Fruit fly (Drosophila melanogaster): Measurements from ENCODE around the gene Npc2d.

Npc2d gene

DNA sequence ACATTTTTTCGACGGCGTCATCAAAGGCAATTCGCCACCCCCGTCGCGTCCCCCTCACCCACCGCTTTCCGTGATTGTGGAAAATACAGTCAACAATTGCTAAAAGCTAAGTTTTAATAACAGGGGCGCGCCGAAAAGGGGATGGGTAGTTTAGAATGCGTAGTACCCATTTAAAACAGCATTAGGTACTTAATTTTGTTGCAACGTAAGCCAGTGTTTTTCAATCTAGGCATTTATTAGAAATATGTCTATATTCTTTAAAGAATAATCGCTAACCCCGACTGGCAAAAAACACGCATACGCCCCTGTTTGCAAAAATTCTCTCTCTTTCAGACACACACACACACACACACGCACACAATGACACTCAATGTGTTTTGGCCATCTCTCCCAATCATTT is 29.0 kb upstream of the Npc2d start (continued):
- TF ChIP-seq CG14014 (GFP tag; IDR thresholded peaks at IDR 0.05) (peak; percentile 67), CG9817 (tag; optimal IDR thresholded peaks at IDR 0.05) (peak; percentile 53), Atf6 (GFP tag; IDR thresholded peaks at IDR 0.05) (peak; percentile 70), CG1792 (GFP tag; optimal IDR thresholded peaks at IDR 0.05) (no peak), ase (GFP tag; IDR thresholded peaks at IDR 0.05) (no peak), croc (GFP tag; conservative IDR thresholded peaks at IDR 0.05) (no peak), Sin3A (optimal IDR thresholded peaks at IDR 0.05) (no peak), twi (tag; optimal IDR thresholded peaks at IDR 0.05) (no peak), ranshi (GFP tag; IDR thresholded peaks at IDR 0.05) (peak; percentile 67; the same call in 1 of the 2 replicates), Xbp1 (GFP tag; optimal IDR thresholded peaks at IDR 0.05) (peak; percentile 29), CG1529 (GFP tag; optimal IDR thresholded peaks at IDR 0.05) (no peak), Asciz (GFP tag; optimal IDR thresholded peaks at IDR 0.05) (no peak), Ravus (GFP tag; IDR thresholded peaks at IDR 0.05) (no peak), B-H1 (GFP tag; IDR thresholded peaks at IDR 0.05) (no peak), CG8089 (GFP tag; optimal IDR thresholded peaks at IDR 0.05) (no peak), Dad (GFP tag; optimal IDR thresholded peaks at IDR 0.05) (no peak), tio (GFP tag; optimal IDR thresholded peaks at IDR 0.05) (no peak), jigr1 (GFP tag; IDR thresholded peaks at IDR 0.05) (no peak; the same call in 2 of the 3 replicates), CG12155 (GFP tag; optimal IDR thresholded peaks at IDR 0.05) (peak; percentile 52), ftz-f1 (GFP tag; optimal IDR thresholded peaks at IDR 0.05) (no peak), CG18599 (GFP tag; optimal IDR thresholded peaks at IDR 0.05) (peak; percentile 86), E2f1 (GFP tag; IDR thresholded peaks at IDR 0.05) (peak; percentile 41; the same call in 1 of the 2 replicates), tgo (GFP tag; IDR thresholded peaks at IDR 0.05) (peak; percentile 41; the same call in 1 of the 3 replicates), CG10462 (GFP tag; optimal IDR thresholded peaks at IDR 0.05) (no peak), Jarid2 (GFP tag; optimal IDR thresholded peaks at IDR 0.05) (no peak), dpn (GFP tag; optimal IDR thresholded peaks at IDR 0.05) (peak; percentile 31 to 53), CG8290 (GFP tag; optimal IDR thresholded peaks at IDR 0.05) (no peak), CG8290 (tag; optimal IDR thresholded peaks at IDR 0.05) (peak in 1 of 2 experiments; percentile 70), gce (GFP tag; IDR thresholded peaks at IDR 0.05) (peak; percentile 36; the same call in 1 of the 3 replicates), gem (tag; optimal IDR thresholded peaks at IDR 0.05) (peak; percentile 59), CG12299 (tag; optimal IDR thresholded peaks at IDR 0.05) (no peak), dimm (GFP tag; IDR thresholded peaks at IDR 0.05) (no peak), Oli (tag; optimal IDR thresholded peaks at IDR 0.05) (no peak), CrebB (tag; optimal IDR thresholded peaks at IDR 0.05) (no peak), Hr78 (GFP tag; optimal IDR thresholded peaks at IDR 0.05) (no peak), scrt (GFP tag; optimal IDR thresholded peaks at IDR 0.05) (peak; percentile 51), CG11456 (GFP tag; IDR thresholded peaks at IDR 0.05) (peak; percentile 57; the same call in 1 of the 3 replicates), knrl (GFP tag; IDR thresholded peaks at IDR 0.05; ENCODE audit: partially characterized antibody) (no peak), pros (GFP tag; optimal IDR thresholded peaks at IDR 0.05) (no peak), D19A (tag; optimal IDR thresholded peaks at IDR 0.05) (no peak), ATbp (GFP tag; optimal IDR thresholded peaks at IDR 0.05) (no peak), esg (GFP tag; conservative IDR thresholded peaks at IDR 0.05) (peak; percentile 37; the same call in 1 of the 2 replicates), tna (GFP tag; IDR thresholded peaks at IDR 0.05; ENCODE audit: partially characterized antibody) (no peak), inv (GFP tag; IDR thresholded peaks at IDR 0.05; ENCODE audit: partially characterized antibody) (no peak), dmrt11E (tag; optimal IDR thresholded peaks at IDR 0.05) (no peak), CG17829 (tag; optimal IDR thresholded peaks at IDR 0.05) (no peak), CG17802 (tag; optimal IDR thresholded peaks at IDR 0.05) (no peak), grn (GFP tag; optimal IDR thresholded peaks at IDR 0.05) (no peak), Gug (GFP tag; IDR thresholded peaks at IDR 0.05) (peak; percentile 46; the same call in 2 of the 4 replicates), ara (GFP tag; IDR thresholded peaks at IDR 0.05) (no peak), klu (GFP tag; IDR thresholded peaks at IDR 0.05) (no peak), Mrtf (GFP tag; IDR thresholded peaks at IDR 0.05) (0 out of 3 replicates have a peak, but pooled peaks have one; percentile 40)
